Worm (Caenorhabditis elegans) whole organism, young adult: ENCODE data around the gene nhr-140.

ENCODE experiments used
- F23B12.7 ChIP-seq: sonication (generic microtip); optimal IDR thresholded peaks from 2 replicates; lab custom pipeline; 2017; ENCODE audit warnings: missing genetic modification characterization, mild to moderate bottlenecking, missing compliant biosample characterization, antibody characterized with exemption, moderate library complexity; ENCODE audit not compliant: insufficient read depth
- K12H6.12 ChIP-seq: fragments of 200-800 bp; sonication (Bioruptor generic); optimal IDR thresholded peaks from 2 replicates; lab custom pipeline; 2018; ENCODE audit warnings: mild to moderate bottlenecking, missing genetic modification characterization, missing compliant biosample characterization
- T26A5.8 ChIP-seq: sonication (generic microtip); optimal IDR thresholded peaks from 2 replicates; lab custom pipeline; 2016; ENCODE audit warnings: missing genetic modification characterization, missing compliant biosample characterization
- Y95B8A.8 ChIP-seq: fragments of 200-800 bp; sonication (Bioruptor generic); IDR thresholded peaks from 2 replicates; pipeline ENCODE4 v1.3.6; 2022; ENCODE audit warnings: missing genetic modification reagents, missing genetic modification characterization, missing compliant biosample characterization
- atf-7 ChIP-seq: sonication (generic microtip); optimal IDR thresholded peaks from 2 replicates; lab custom pipeline; 2017; ENCODE audit warnings: mild to moderate bottlenecking, missing genetic modification characterization, missing compliant biosample characterization
- attf-3 ChIP-seq: fragments of 200-800 bp; sonication (Bioruptor generic); conservative IDR thresholded peaks from 2 replicates; pipeline ENCODE4 v1.3.6; 2022; ENCODE audit warnings: missing genetic modification reagents, missing genetic modification characterization, missing compliant biosample characterization
- attf-5 ChIP-seq: fragments of 200-800 bp; sonication (Bioruptor generic); optimal IDR thresholded peaks from 2 replicates; lab custom pipeline; 2018; ENCODE audit warnings: mild to moderate bottlenecking, missing genetic modification characterization, missing compliant biosample characterization
- attf-6 ChIP-seq: fragments of 200-800 bp; sonication (Bioruptor generic); IDR thresholded peaks from 2 replicates; pipeline ENCODE4 v1.3.6; 2022; ENCODE audit warnings: missing genetic modification reagents, missing genetic modification characterization, missing compliant biosample characterization
- bed-2 ChIP-seq: fragments of 200-800 bp; sonication (Bioruptor generic); IDR thresholded peaks from 2 replicates; pipeline ENCODE4 v1.3.6; 2022; ENCODE audit warnings: missing genetic modification reagents, missing genetic modification characterization, missing compliant biosample characterization
- cebp-1 ChIP-seq, 2 experiments: fragments of 200-800 bp in 1 of 2; sonication (Bioruptor generic) in 1 of 2; sonication (generic microtip) in 1 of 2; IDR thresholded peaks in 1 of 2; optimal IDR thresholded peaks in 1 of 2; 2 replicates each; pipeline versions ENCODE4 v1.3.6 to Lab custom; 2017 to 2022; ENCODE audit warnings: missing compliant biosample characterization in 2 of 2, missing genetic modification characterization in 2 of 2, mild to moderate bottlenecking in 1 of 2, missing genetic modification reagents in 1 of 2, moderate library complexity in 1 of 2
- cebp-2 ChIP-seq: fragments of 200-800 bp; sonication (Bioruptor generic); IDR thresholded peaks from 2 replicates; pipeline ENCODE4 v1.3.6; 2022; ENCODE audit warnings: missing genetic modification characterization, missing compliant biosample characterization
- ceh-27 ChIP-seq: fragments of 200-800 bp; sonication (Bioruptor generic); optimal IDR thresholded peaks from 2 replicates; lab custom pipeline; 2018; ENCODE audit warnings: mild to moderate bottlenecking, missing genetic modification characterization, moderate library complexity, missing compliant biosample characterization
- ceh-91 ChIP-seq: fragments of 200-800 bp; sonication (Bioruptor generic); IDR thresholded peaks from 2 replicates; pipeline ENCODE4 v1.3.6; 2022; ENCODE audit warnings: missing genetic modification reagents, missing genetic modification characterization, missing compliant biosample characterization
- die-1 ChIP-seq: sonication (generic microtip); optimal IDR thresholded peaks from 2 replicates; lab custom pipeline; 2016; ENCODE audit warnings: missing genotype, mild to moderate bottlenecking, missing genetic modification characterization, missing compliant biosample characterization
- dpl-1 ChIP-seq: fragments of 150-350 bp; optimal IDR thresholded peaks from 2 replicates; lab custom pipeline; 2014; ENCODE audit warnings: missing biosample characterization, missing genetic modification reagents, missing genetic modification characterization
- ekl-4 ChIP-seq: fragments of 200-800 bp; sonication (Bioruptor generic); IDR thresholded peaks from 2 replicates; pipeline ENCODE4 v1.3.6; 2022; ENCODE audit warnings: missing genetic modification reagents, missing genetic modification characterization, missing compliant biosample characterization
- hlh-12 ChIP-seq: sonication (generic microtip); optimal IDR thresholded peaks from 2 replicates; lab custom pipeline; 2016; ENCODE audit warnings: missing genetic modification characterization, missing compliant biosample characterization
- hmg-1.2 ChIP-seq: fragments of 200-800 bp; sonication (Bioruptor generic); IDR thresholded peaks from 2 replicates; pipeline ENCODE4 v1.3.6; 2022; ENCODE audit warnings: missing genetic modification reagents, missing genetic modification characterization, missing compliant biosample characterization
- lin-40 ChIP-seq: sonication (generic microtip); optimal IDR thresholded peaks from 2 replicates; lab custom pipeline; 2016; ENCODE audit warnings: missing genetic modification characterization, mild to moderate bottlenecking, missing compliant biosample characterization, missing genotype, missing genetic modification reagents
- mcd-1 ChIP-seq: fragments of 200-800 bp; sonication (Bioruptor generic); IDR thresholded peaks from 2 replicates; pipeline ENCODE4 v1.3.6; 2022; ENCODE audit warnings: missing genetic modification reagents, missing genetic modification characterization, missing compliant biosample characterization
- nfya-1 ChIP-seq: sonication (generic microtip); optimal IDR thresholded peaks from 2 replicates; lab custom pipeline; 2017; ENCODE audit warnings: antibody characterized with exemption, missing compliant biosample characterization, missing genetic modification characterization, borderline replicate concordance; ENCODE audit not compliant: insufficient read depth
- nfyb-1 ChIP-seq: fragments of 200-800 bp; sonication (Bioruptor generic); IDR thresholded peaks from 2 replicates; pipeline ENCODE4 v1.3.6; 2022; ENCODE audit warnings: missing genetic modification reagents, missing genetic modification characterization, missing compliant biosample characterization
- nhr-120 ChIP-seq: fragments of 200-800 bp; sonication (Bioruptor generic); IDR thresholded peaks from 2 replicates; pipeline ENCODE4 v1.3.6; 2022; ENCODE audit warnings: missing genetic modification characterization, missing compliant biosample characterization
- nhr-80 ChIP-seq: sonication (generic microtip); optimal IDR thresholded peaks from 2 replicates; lab custom pipeline; 2016; ENCODE audit warnings: missing genetic modification characterization, missing compliant biosample characterization
- pha-4 ChIP-seq: fragments of 150-350 bp; sonication (generic microtip); optimal IDR thresholded peaks from 2 replicates; lab custom pipeline; 2014; ENCODE audit warnings: missing biosample characterization, missing genetic modification reagents, missing genetic modification characterization
- rec-8 ChIP-seq, 2 experiments: sonication (generic microtip); optimal IDR thresholded peaks; 2 replicates each; lab custom pipeline; 2016; ENCODE audit warnings: mild to moderate bottlenecking in 2 of 2, missing genetic modification characterization in 2 of 2, missing genetic modification reagents in 2 of 2, missing genotype in 2 of 2, missing biosample characterization in 1 of 2, missing compliant biosample characterization in 1 of 2, moderate library complexity in 1 of 2
- somi-1 ChIP-seq: fragments of 200-800 bp; sonication (Bioruptor generic); optimal IDR thresholded peaks from 2 replicates; lab custom pipeline; 2018; ENCODE audit warnings: mild to moderate bottlenecking, missing genetic modification characterization, missing compliant biosample characterization
- tbx-9 ChIP-seq: sonication (generic microtip); optimal IDR thresholded peaks from 2 replicates; lab custom pipeline; 2016; ENCODE audit warnings: borderline replicate concordance, missing genetic modification characterization, inconsistent platforms, missing compliant biosample characterization
- tlf-1 ChIP-seq: fragments of 200-800 bp; sonication (Bioruptor generic); optimal IDR thresholded peaks from 2 replicates; lab custom pipeline; 2018; ENCODE audit warnings: mild to moderate bottlenecking, missing genetic modification characterization, missing compliant biosample characterization
- ztf-26 ChIP-seq: sonication (generic microtip); optimal IDR thresholded peaks from 2 replicates; lab custom pipeline; 2017; ENCODE audit warnings: missing genetic modification characterization, missing compliant biosample characterization
- ztf-28 ChIP-seq: fragments of 200-800 bp; sonication (Bioruptor generic); IDR thresholded peaks from 2 replicates; pipeline ENCODE4 v1.3.6; 2022; ENCODE audit warnings: missing genetic modification reagents, missing genetic modification characterization, missing compliant biosample characterization

nhr-140 gene

DNA sequence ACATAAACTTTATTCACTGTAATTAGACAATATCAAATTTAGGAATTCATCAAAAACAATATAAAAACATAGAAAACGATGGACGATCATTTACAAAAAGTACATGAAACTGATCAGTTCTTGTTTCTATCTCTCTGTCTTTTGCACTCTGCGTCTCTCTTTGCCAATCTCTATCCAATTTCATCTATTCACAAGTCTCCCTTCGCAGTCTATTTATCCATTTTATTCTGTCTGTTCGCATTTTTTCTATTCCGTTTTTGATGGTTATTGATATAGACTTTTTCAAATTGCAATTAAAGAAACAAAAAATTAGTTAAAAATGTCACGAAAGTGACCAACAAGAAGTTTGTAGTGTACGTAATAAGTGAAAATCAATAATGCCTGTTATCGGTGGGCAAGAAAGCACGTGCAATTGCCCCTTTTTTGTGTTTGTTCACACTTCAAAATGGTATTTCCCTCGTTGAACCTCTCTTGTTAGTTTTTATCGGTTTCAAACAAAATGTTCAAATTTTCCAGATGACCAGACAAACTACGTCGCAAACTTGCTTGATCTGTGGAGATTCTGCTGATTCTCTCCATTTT, 8.9 kb upstream of the nhr-140 start, which contains the start of gene nhr-42:
Gene nhr-42 (plus strand): TSS at position 517 of the 582 bp plus-strand sequence.
- peak; percentile 37; the same call in 1 of the 2 replicates for TF ChIP-seq hmg-1.2 (GFP tag; lab: Robert Waterston, UW)
- no peak for TF ChIP-seq ztf-28 (GFP tag; lab: Robert Waterston, UW)
- TF ChIP-seq pha-4 (tag; lab: Kevin White, UChicago): peak; percentile 72
- no peak for TF ChIP-seq cebp-1 (GFP tag; IDR thresholded peaks at IDR 0.05; lab: Robert Waterston, UW)
- TF ChIP-seq cebp-1 (tag; optimal IDR thresholded peaks at IDR 0.05; lab: Kevin White, UChicago): peak; percentile 8
- TF ChIP-seq tbx-9: no peak
- TF ChIP-seq nhr-80: peak; percentile 55

DNA sequence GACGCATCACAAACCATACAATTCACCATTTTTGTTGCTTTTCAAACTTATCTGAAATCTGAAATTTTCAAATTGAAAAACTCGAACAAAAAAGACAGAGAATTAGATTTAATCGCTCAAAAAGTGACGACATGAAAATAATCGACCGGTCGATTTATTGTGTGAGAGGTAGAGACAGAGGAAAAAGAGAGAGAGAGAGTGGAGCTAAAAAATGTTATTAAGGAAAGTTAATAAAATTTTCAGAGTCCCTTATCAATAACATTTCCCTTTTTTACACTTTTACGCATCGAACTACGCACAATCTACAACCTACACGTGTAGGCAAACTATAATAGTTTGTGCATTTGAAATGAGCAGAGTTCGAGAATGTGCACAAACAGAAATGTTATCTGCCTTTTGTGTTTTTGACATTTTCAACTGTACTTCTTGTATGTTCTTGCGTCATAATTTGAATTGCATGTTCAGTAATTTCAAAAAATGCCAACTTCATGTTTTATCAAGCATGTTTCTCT, 7.6 kb upstream of the nhr-140 start, which contains the start of gene nhr-107:
Gene nhr-107 (minus strand): TSS at position 51 of the 512 bp plus-strand sequence.
- TF ChIP-seq nhr-80 (peak; percentile 3), mcd-1 (no peak)

DNA sequence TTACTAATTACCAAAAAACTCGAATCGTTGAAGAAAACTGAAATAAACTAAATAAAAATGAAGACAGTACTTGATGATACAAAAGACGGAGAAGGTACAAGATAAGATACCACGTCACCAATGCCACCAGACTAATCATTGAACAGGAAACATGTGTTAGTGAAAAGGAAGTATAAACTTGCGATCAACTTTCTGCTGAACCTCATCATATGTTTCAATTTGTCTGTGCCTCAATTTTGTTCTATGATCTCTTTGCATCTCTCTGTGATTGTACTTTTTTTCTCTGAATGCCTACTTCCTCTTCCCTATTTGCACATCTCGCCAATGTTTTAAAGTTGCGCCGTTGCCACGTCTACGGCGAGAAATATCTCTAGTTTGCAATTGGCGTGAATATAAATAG, 4.5 kb upstream of the nhr-140 start:
- TF ChIP-seq nfyb-1 (GFP tag; lab: Robert Waterston, UW) (0 out of 2 replicates have a peak, but pooled peaks have one; percentile 46), attf-5 (GFP tag; lab: Kevin White, UChicago) (peak; percentile 22), ztf-26 (peak; percentile 52), atf-7 (tag; lab: Kevin White, UChicago) (peak; percentile 58), nhr-80 (peak; percentile 66), lin-40 (tag; lab: Kevin White, UChicago) (peak; percentile 68), somi-1 (GFP tag; lab: Kevin White, UChicago) (peak; percentile 69), cebp-2 (no peak), die-1 (tag; lab: Kevin White, UChicago) (peak; percentile 8), cebp-1 (GFP tag; IDR thresholded peaks at IDR 0.05; lab: Robert Waterston, UW) (no peak), cebp-1 (tag; optimal IDR thresholded peaks at IDR 0.05; lab: Kevin White, UChicago) (peak; percentile 41), ekl-4 (GFP tag; lab: Robert Waterston, UW) (no peak), hlh-12 (tag; lab: Kevin White, UChicago) (no peak), rec-8 (tag; optimal IDR thresholded peaks at IDR 0.05; lab: Kevin White, UChicago) (no peak), hmg-1.2 (GFP tag; lab: Robert Waterston, UW) (peak; percentile 44; the same call in 1 of the 2 replicates), nhr-120 (GFP tag; lab: Robert Waterston, UW) (no peak)

DNA sequence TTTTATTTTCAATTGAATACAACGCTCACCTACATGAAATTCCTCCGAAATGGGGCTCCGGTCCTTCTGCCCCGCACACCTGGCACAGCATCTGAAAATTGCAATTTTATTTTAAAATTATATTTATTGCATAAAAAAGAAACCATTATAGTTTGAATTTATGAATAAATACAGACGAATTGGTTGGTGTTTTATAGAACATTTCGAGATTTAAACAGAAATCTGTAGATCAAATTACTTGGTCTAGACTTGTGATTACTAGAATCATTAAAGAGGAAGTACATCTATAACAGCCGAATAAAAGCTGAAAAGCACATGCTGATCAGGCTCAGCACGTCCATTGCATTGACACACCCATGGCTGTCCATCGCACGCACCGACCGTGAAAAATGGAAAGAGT, 2.3 kb upstream of the nhr-140 start, which contains the start of gene nhr-162:
Gene nhr-162 (minus strand): TSS at position 101 of the 400 bp plus-strand sequence.
- no peak for TF ChIP-seq ceh-27 (GFP tag; lab: Kevin White, UChicago)
- no peak for TF ChIP-seq bed-2 (GFP tag; lab: Robert Waterston, UW)
- no peak for TF ChIP-seq tlf-1 (GFP tag; lab: Kevin White, UChicago)
- TF ChIP-seq ceh-91: no peak
- TF ChIP-seq nfya-1 (tag; lab: Kevin White, UChicago): no peak
- TF ChIP-seq F23B12.7 (tag; lab: Kevin White, UChicago): no peak
- TF ChIP-seq T26A5.8 (tag; lab: Kevin White, UChicago): no peak
- no peak for TF ChIP-seq K12H6.12 (tag; lab: Kevin White, UChicago)
- no peak for TF ChIP-seq nfyb-1 (GFP tag; lab: Robert Waterston, UW)
- no peak for TF ChIP-seq attf-3 (GFP tag; lab: Robert Waterston, UW)
- no peak for TF ChIP-seq Y95B8A.8
- no peak for TF ChIP-seq dpl-1
- no peak for TF ChIP-seq attf-6 (GFP tag; lab: Robert Waterston, UW)
- TF ChIP-seq, all 124 proteins: peak for 0
